Worm (Caenorhabditis elegans) whole organism, L2 larva: ENCODE results near the gene str-188.

Experiments
- F13H6.1 ChIP-seq: sonication (generic microtip); optimal IDR thresholded peaks from 2 replicates; lab custom pipeline; 2016; ENCODE audit warnings: missing genetic modification characterization, missing compliant biosample characterization
- R02D3.7 ChIP-seq: fragments of 150-350 bp; optimal IDR thresholded peaks from 2 replicates; lab custom pipeline; 2014; ENCODE audit warnings: missing biosample characterization, missing genetic modification characterization
- Y55F3AM.14 ChIP-seq: fragments of 200-800 bp; sonication (Bioruptor generic); optimal IDR thresholded peaks from 2 replicates; lab custom pipeline; 2018; ENCODE audit warnings: mild to moderate bottlenecking, missing genetic modification characterization, missing compliant biosample characterization
- ZK546.5 ChIP-seq: sonication (generic microtip); optimal IDR thresholded peaks from 2 replicates; lab custom pipeline; 2017; ENCODE audit warnings: missing biosample characterization, missing genetic modification characterization
- alr-1 ChIP-seq: fragments of 150-350 bp; optimal IDR thresholded peaks from 2 replicates; lab custom pipeline; 2014; ENCODE audit warnings: missing biosample characterization, missing genetic modification characterization
- aly-2 ChIP-seq: fragments of 150-350 bp; optimal IDR thresholded peaks from 2 replicates; lab custom pipeline; 2014; ENCODE audit warnings: missing biosample characterization, missing genetic modification characterization
- blmp-1 ChIP-seq: sonication (generic microtip); optimal IDR thresholded peaks from 2 replicates; lab custom pipeline; 2017; ENCODE audit warnings: missing genetic modification characterization, mild to moderate bottlenecking, missing compliant biosample characterization, antibody characterized with exemption, moderate library complexity; ENCODE audit not compliant: insufficient read depth
- ceh-16 ChIP-seq: fragments of 150-350 bp; optimal IDR thresholded peaks from 2 replicates; lab custom pipeline; 2014; ENCODE audit warnings: missing biosample characterization, missing genetic modification characterization
- ceh-82 ChIP-seq: fragments of 150-350 bp; optimal IDR thresholded peaks from 2 replicates; lab custom pipeline; 2014; ENCODE audit warnings: missing biosample characterization, missing genetic modification characterization
- dmd-4 ChIP-seq: sonication (generic microtip); optimal IDR thresholded peaks from 2 replicates; lab custom pipeline; 2017; ENCODE audit warnings: missing biosample characterization, missing genetic modification characterization
- egl-27 ChIP-seq: sonication (generic microtip); optimal IDR thresholded peaks from 3 replicates; lab custom pipeline; 2017; ENCODE audit warnings: missing biosample characterization, missing genetic modification reagents, missing genetic modification characterization
- elt-3 ChIP-seq: sonication (generic microtip); optimal IDR thresholded peaks from 2 replicates; lab custom pipeline; 2017; ENCODE audit warnings: missing biosample characterization, missing genetic modification characterization
- fos-1 ChIP-seq: fragments of 150-350 bp; optimal IDR thresholded peaks from 2 replicates; lab custom pipeline; 2014; ENCODE audit warnings: missing biosample characterization, missing genetic modification characterization
- gmeb-1 ChIP-seq: fragments of 150-350 bp; optimal IDR thresholded peaks from 2 replicates; lab custom pipeline; 2014; ENCODE audit warnings: missing biosample characterization, missing genetic modification characterization
- lin-11 ChIP-seq: fragments of 150-350 bp; sonication (generic microtip); optimal IDR thresholded peaks from 2 replicates; lab custom pipeline; 2014; ENCODE audit warnings: missing biosample characterization, missing genetic modification characterization, inconsistent platforms, mixed read lengths
- lin-13 ChIP-seq: fragments of 150-350 bp; optimal IDR thresholded peaks from 2 replicates; lab custom pipeline; 2014; ENCODE audit warnings: missing biosample characterization, missing genetic modification reagents, missing genetic modification characterization
- lin-39 ChIP-seq: fragments of 150-350 bp; optimal IDR thresholded peaks from 2 replicates; lab custom pipeline; 2014; ENCODE audit warnings: missing biosample characterization, missing genetic modification reagents, missing genetic modification characterization
- lsy-2 ChIP-seq, 2 experiments: fragments of 150-350 bp in 1 of 2; sonication (generic microtip) in 1 of 2; optimal IDR thresholded peaks; 2 replicates each; lab custom pipeline; 2014 to 2017; ENCODE audit warnings: missing biosample characterization in 2 of 2, missing genetic modification characterization in 2 of 2
- mab-5 ChIP-seq: fragments of 150-350 bp; optimal IDR thresholded peaks from 2 replicates; lab custom pipeline; 2014; ENCODE audit warnings: missing biosample characterization, missing genetic modification characterization
- mbf-1 ChIP-seq: sonication (generic microtip); optimal IDR thresholded peaks from 2 replicates; lab custom pipeline; 2017; ENCODE audit warnings: missing biosample characterization, missing genetic modification characterization
- nhr-10 ChIP-seq: sonication (generic microtip); optimal IDR thresholded peaks from 2 replicates; lab custom pipeline; 2017; ENCODE audit warnings: missing biosample characterization, missing genetic modification characterization
- nhr-129 ChIP-seq: fragments of 150-350 bp; optimal IDR thresholded peaks from 2 replicates; lab custom pipeline; 2014; ENCODE audit warnings: missing biosample characterization, missing genetic modification characterization
- nhr-21 ChIP-seq: fragments of 150-350 bp; optimal IDR thresholded peaks from 2 replicates; lab custom pipeline; 2014; ENCODE audit warnings: missing biosample characterization, missing genetic modification characterization
- nhr-237 ChIP-seq: fragments of 150-350 bp; optimal IDR thresholded peaks from 2 replicates; lab custom pipeline; 2014; ENCODE audit warnings: missing biosample characterization, missing genetic modification characterization
- nhr-25 ChIP-seq: fragments of 150-350 bp; sonication (generic microtip); optimal IDR thresholded peaks from 3 replicates; lab custom pipeline; 2014; ENCODE audit warnings: missing biosample characterization, missing genetic modification characterization
- nhr-6 ChIP-seq: fragments of 150-350 bp; optimal IDR thresholded peaks from 2 replicates; lab custom pipeline; 2014; ENCODE audit warnings: missing biosample characterization, missing genetic modification characterization
- nhr-77 ChIP-seq: fragments of 150-350 bp; optimal IDR thresholded peaks from 2 replicates; lab custom pipeline; 2014; ENCODE audit warnings: missing biosample characterization, missing genetic modification characterization
- peb-1 ChIP-seq: fragments of 150-350 bp; optimal IDR thresholded peaks from 2 replicates; lab custom pipeline; 2014; ENCODE audit warnings: missing biosample characterization, missing genetic modification characterization
- sem-4 ChIP-seq: fragments of 150-350 bp; optimal IDR thresholded peaks from 2 replicates; lab custom pipeline; 2014; ENCODE audit warnings: missing biosample characterization, missing genetic modification reagents, missing genetic modification characterization
- sma-3 ChIP-seq: sonication (generic microtip); optimal IDR thresholded peaks from 2 replicates; lab custom pipeline; 2016; ENCODE audit warnings: missing genetic modification reagents, missing genetic modification characterization, missing compliant biosample characterization
- sma-9 ChIP-seq, 2 experiments: fragments of 150-350 bp in 1 of 2; sonication (generic microtip) in 1 of 2; optimal IDR thresholded peaks; 2 replicates each; lab custom pipeline; 2014 to 2016; ENCODE audit warnings: missing genetic modification characterization in 2 of 2, mild to moderate bottlenecking in 1 of 2, missing biosample characterization in 1 of 2, missing compliant biosample characterization in 1 of 2, missing genetic modification reagents in 1 of 2, moderate library complexity in 1 of 2
- snpc-4 ChIP-seq: fragments of 150-350 bp; optimal IDR thresholded peaks from 2 replicates; lab custom pipeline; 2014; ENCODE audit warnings: missing biosample characterization, missing genetic modification characterization
- unc-39 ChIP-seq: fragments of 150-350 bp; optimal IDR thresholded peaks from 2 replicates; lab custom pipeline; 2014; ENCODE audit warnings: missing biosample characterization, missing genetic modification characterization
- unc-55 ChIP-seq: fragments of 150-350 bp; sonication (generic microtip); optimal IDR thresholded peaks from 3 replicates; lab custom pipeline; 2014; ENCODE audit warnings: missing biosample characterization, missing genetic modification reagents, missing genetic modification characterization
- unc-62 ChIP-seq: fragments of 150-350 bp; optimal IDR thresholded peaks from 2 replicates; lab custom pipeline; 2014; ENCODE audit warnings: missing biosample characterization, missing genetic modification reagents, missing genetic modification characterization
- zag-1 ChIP-seq: fragments of 150-350 bp; optimal IDR thresholded peaks from 2 replicates; lab custom pipeline; 2014; ENCODE audit warnings: missing biosample characterization, missing genetic modification characterization
- ztf-1 ChIP-seq: fragments of 200-800 bp; sonication (Bioruptor generic); conservative IDR thresholded peaks from 2 replicates; pipeline ENCODE4 v1.3.6; 2022; ENCODE audit warnings: missing genetic modification characterization, missing compliant biosample characterization
- ztf-11 ChIP-seq: sonication (generic microtip); optimal IDR thresholded peaks from 2 replicates; lab custom pipeline; 2017; ENCODE audit warnings: missing biosample characterization, missing genetic modification characterization

Gene str-188

ce11 chrV:9692109-9692581, 24.4 kb upstream of the str-188 start, which contains the start of gene ztf-9 (continued):
- TF ChIP-seq nhr-10 (tag; lab: Kevin White, UChicago) (no peak), nhr-21 (tag; lab: Kevin White, UChicago) (peak; percentile 15), blmp-1 (peak; percentile 86), nhr-237 (tag; lab: Kevin White, UChicago) (no peak), ztf-11 (no peak), sem-4 (tag; lab: Kevin White, UChicago) (peak; percentile 7), F13H6.1 (tag; lab: Kevin White, UChicago) (peak; percentile 78), ZK546.5 (no peak), Y55F3AM.14 (no peak), lsy-2 (tag; optimal IDR thresholded peaks at IDR 0.05; lab: Kevin White, UChicago) (peak in 1 of 2 experiments; percentile 39), nhr-6 (tag; lab: Kevin White, UChicago) (no peak), snpc-4 (peak; percentile 20), ceh-16 (tag; lab: Kevin White, UChicago) (no peak), elt-3 (no peak), gmeb-1 (tag; lab: Kevin White, UChicago) (peak; percentile 7), unc-39 (tag; lab: Kevin White, UChicago) (no peak), dmd-4 (no peak), unc-62 (no peak), peb-1 (no peak), lin-13 (GFP tag; lab: Kevin White, UChicago) (no peak)

- TF ChIP-seq ztf-1: no peak
- TF ChIP-seq, all 48 proteins: peak for 0
These were observed 23.8 kb upstream of the str-188 start, which contains the start of gene ZK287.7 for ce11 chrV:9692649-9693112. TSS of gene ZK287.7 (plus strand) at chrV:9693062.

- TF ChIP-seq mbf-1 (tag; lab: Kevin White, UChicago) (no peak), peb-1 (no peak), nhr-25 (no peak), nhr-10 (tag; lab: Kevin White, UChicago) (no peak), unc-55 (GFP tag; lab: Kevin White, UChicago) (no peak), dmd-4 (no peak), nhr-21 (tag; lab: Kevin White, UChicago) (no peak), mab-5 (tag; lab: Kevin White, UChicago) (no peak)
These were observed 19.8 kb upstream of the str-188 start, which contains the start of gene her-1 for ce11 chrV:9696715-9697114. TSS of gene her-1 (plus strand) at chrV:9697015.

ce11 chrV:9699216-9699615, 17.3 kb upstream of the str-188 start:
- no peak for TF ChIP-seq alr-1
- no peak for TF ChIP-seq ceh-82 (tag; lab: Kevin White, UChicago)
- no peak for TF ChIP-seq R02D3.7
- no peak for TF ChIP-seq nhr-129
- TF ChIP-seq lin-39 (tag; lab: Kevin White, UChicago): no peak
- TF ChIP-seq zag-1 (tag; lab: Kevin White, UChicago): no peak
- no peak for TF ChIP-seq lin-11
- TF ChIP-seq mbf-1 (tag; lab: Kevin White, UChicago): no peak
- no peak for TF ChIP-seq nhr-6 (tag; lab: Kevin White, UChicago)
- no peak for TF ChIP-seq sma-3 (GFP tag; lab: Kevin White, UChicago)
- TF ChIP-seq nhr-77: no peak
- no peak for TF ChIP-seq peb-1
- no peak for TF ChIP-seq aly-2

ce11 chrV:9701861-9702260, 14.6 kb upstream of the str-188 start:
- TF ChIP-seq fos-1 (tag; lab: Kevin White, UChicago) (peak; percentile 50), ztf-1 (no peak)

ce11 chrV:9702755-9703154, 13.7 kb upstream of the str-188 start, which contains the start of gene xbx-6:
TSS of gene xbx-6 (plus strand) at chrV:9703055.
- TF ChIP-seq sma-9 (GFP tag; optimal IDR thresholded peaks at IDR 0.05; lab: Kevin White, UChicago) (no peak), sma-9 (tag; optimal IDR thresholded peaks at IDR 0.05; lab: Kevin White, UChicago) (no peak), alr-1 (no peak), egl-27 (no peak)
- TF ChIP-seq, all 48 proteins: peak for 0
